Worm (Caenorhabditis elegans): ENCODE data around the gene rnh-2.

Gene rnh-2

ce11 chrII:8481731-8482253 is 35.2 kb upstream of the rnh-2 start, which contains the start of gene M05D6.5:
TSS of gene M05D6.5 (minus strand) at chrII:8482203.
- TF ChIP-seq pes-1 (GFP tag; IDR thresholded peaks at IDR 0.05) (no peak), flt-1 (GFP tag; IDR thresholded peaks at IDR 0.05) (no peak), aly-1 (tag; optimal IDR thresholded peaks at IDR 0.05) (no peak)

- TF ChIP-seq ceh-36 (tag; optimal IDR thresholded peaks at IDR 0.05) (no peak), ets-7 (tag; optimal IDR thresholded peaks at IDR 0.05) (no peak), tbx-11 (GFP tag; IDR thresholded peaks at IDR 0.05) (no peak), aly-1 (tag; optimal IDR thresholded peaks at IDR 0.05) (no peak)
Measured at ce11 chrII:8483124-8483792, 33.7 kb upstream of the rnh-2 start.

ce11 chrII:8483793-8484186 is 33.2 kb upstream of the rnh-2 start, which contains the start of gene taap-1:
TSS of gene taap-1 (minus strand) at chrII:8483871.
- TF ChIP-seq ets-7 (tag; optimal IDR thresholded peaks at IDR 0.05) (no peak), sea-1 (GFP tag; conservative IDR thresholded peaks at IDR 0.05) (no peak)

ce11 chrII:8484546-8484945 is 32.4 kb upstream of the rnh-2 start:
- TF ChIP-seq sea-1 (GFP tag; conservative IDR thresholded peaks at IDR 0.05), result no peak
- no peak for TF ChIP-seq tra-4 (tag; optimal IDR thresholded peaks at IDR 0.05)
- TF ChIP-seq scrt-1 (GFP tag; IDR thresholded peaks at IDR 0.05), result no peak
- no peak for TF ChIP-seq hmg-4 (GFP tag; optimal IDR thresholded peaks at IDR 0.05)
- TF ChIP-seq flt-1 (GFP tag; IDR thresholded peaks at IDR 0.05), result no peak
- no peak for TF ChIP-seq hmbx-1 (tag; optimal IDR thresholded peaks at IDR 0.05)
- TF ChIP-seq B0310.2 (tag; optimal IDR thresholded peaks at IDR 0.05), result no peak

- TF ChIP-seq tbx-11 (GFP tag; IDR thresholded peaks at IDR 0.05) (no peak), scrt-1 (GFP tag; IDR thresholded peaks at IDR 0.05) (no peak), B0310.2 (tag; optimal IDR thresholded peaks at IDR 0.05) (no peak), ceh-36 (tag; optimal IDR thresholded peaks at IDR 0.05) (no peak), tra-4 (tag; optimal IDR thresholded peaks at IDR 0.05) (no peak), flt-1 (GFP tag; IDR thresholded peaks at IDR 0.05) (no peak), hmbx-1 (tag; optimal IDR thresholded peaks at IDR 0.05) (no peak)
Measured at ce11 chrII:8485603-8486002, 31.3 kb upstream of the rnh-2 start, which contains the start of gene gbh-2. TSS of gene gbh-2 (plus strand) at chrII:8485879.

- no peak for TF ChIP-seq flt-1 (GFP tag; IDR thresholded peaks at IDR 0.05)
- no peak for TF ChIP-seq tra-4 (tag; optimal IDR thresholded peaks at IDR 0.05)
- TF ChIP-seq sea-1 (GFP tag; conservative IDR thresholded peaks at IDR 0.05), result no peak
- no peak for TF ChIP-seq tbx-37 (GFP tag; conservative IDR thresholded peaks at IDR 0.05)
- TF ChIP-seq ama-1 (optimal IDR thresholded peaks at IDR 0.05), result no peak
- TF ChIP-seq hnd-1 (tag; optimal IDR thresholded peaks at IDR 0.05), result no peak
- no peak for TF ChIP-seq ets-7 (tag; optimal IDR thresholded peaks at IDR 0.05)
- TF ChIP-seq F13C5.2 (tag; optimal IDR thresholded peaks at IDR 0.05), result no peak
- no peak for TF ChIP-seq hmbx-1 (tag; optimal IDR thresholded peaks at IDR 0.05)
- no peak for TF ChIP-seq B0310.2 (tag; optimal IDR thresholded peaks at IDR 0.05)
- TF ChIP-seq tbx-11 (GFP tag; IDR thresholded peaks at IDR 0.05), result no peak
- no peak for TF ChIP-seq hmg-4 (GFP tag; optimal IDR thresholded peaks at IDR 0.05)
- TF ChIP-seq scrt-1 (GFP tag; IDR thresholded peaks at IDR 0.05), result no peak
- no peak for TF ChIP-seq ceh-36 (tag; optimal IDR thresholded peaks at IDR 0.05)
Measured at ce11 chrII:8488123-8488522, 28.8 kb upstream of the rnh-2 start.

- no peak for TF ChIP-seq aly-1 (tag; optimal IDR thresholded peaks at IDR 0.05)
- no peak for TF ChIP-seq tbx-37 (GFP tag; conservative IDR thresholded peaks at IDR 0.05)
- TF ChIP-seq ets-7 (tag; optimal IDR thresholded peaks at IDR 0.05), result no peak
- TF ChIP-seq ama-1 (optimal IDR thresholded peaks at IDR 0.05), result no peak
- TF ChIP-seq B0310.2 (tag; optimal IDR thresholded peaks at IDR 0.05), result no peak
- TF ChIP-seq F13C5.2 (tag; optimal IDR thresholded peaks at IDR 0.05), result no peak
- no peak for TF ChIP-seq flt-1 (GFP tag; IDR thresholded peaks at IDR 0.05)
- no peak for TF ChIP-seq scrt-1 (GFP tag; IDR thresholded peaks at IDR 0.05)
- TF ChIP-seq tra-4 (tag; optimal IDR thresholded peaks at IDR 0.05), result no peak
- TF ChIP-seq hnd-1 (tag; optimal IDR thresholded peaks at IDR 0.05), result no peak
- TF ChIP-seq sea-1 (GFP tag; conservative IDR thresholded peaks at IDR 0.05), result no peak
Measured at ce11 chrII:8494228-8494717, 22.7 kb upstream of the rnh-2 start, which contains the start of gene M05D6.9. TSS of gene M05D6.9 (plus strand) at chrII:8494278.

ce11 chrII:8496184-8496583 is 20.8 kb upstream of the rnh-2 start:
- TF ChIP-seq sea-1 (GFP tag; conservative IDR thresholded peaks at IDR 0.05), result no peak
- no peak for TF ChIP-seq F13C5.2 (tag; optimal IDR thresholded peaks at IDR 0.05)
- TF ChIP-seq ceh-13 (GFP tag; optimal IDR thresholded peaks at IDR 0.05), result no peak
- TF ChIP-seq ceh-36 (tag; optimal IDR thresholded peaks at IDR 0.05), result no peak
- no peak for TF ChIP-seq scrt-1 (GFP tag; IDR thresholded peaks at IDR 0.05)
- no peak for TF ChIP-seq tra-4 (tag; optimal IDR thresholded peaks at IDR 0.05)
- TF ChIP-seq ets-7 (tag; optimal IDR thresholded peaks at IDR 0.05), result no peak
- no peak for TF ChIP-seq hmbx-1 (tag; optimal IDR thresholded peaks at IDR 0.05)
- TF ChIP-seq flt-1 (GFP tag; IDR thresholded peaks at IDR 0.05), result no peak
- no peak for TF ChIP-seq pes-1 (GFP tag; IDR thresholded peaks at IDR 0.05)

ce11 chrII:8498173-8498572 is 18.8 kb upstream of the rnh-2 start:
- TF ChIP-seq sea-1 (GFP tag; conservative IDR thresholded peaks at IDR 0.05) (no peak), ceh-36 (tag; optimal IDR thresholded peaks at IDR 0.05) (no peak), ets-7 (tag; optimal IDR thresholded peaks at IDR 0.05) (no peak), F13C5.2 (tag; optimal IDR thresholded peaks at IDR 0.05) (no peak), scrt-1 (GFP tag; IDR thresholded peaks at IDR 0.05) (no peak), ceh-13 (GFP tag; optimal IDR thresholded peaks at IDR 0.05) (no peak), hmbx-1 (tag; optimal IDR thresholded peaks at IDR 0.05) (no peak), aly-1 (tag; optimal IDR thresholded peaks at IDR 0.05) (no peak), ama-1 (optimal IDR thresholded peaks at IDR 0.05) (no peak), hmg-4 (GFP tag; optimal IDR thresholded peaks at IDR 0.05) (no peak), tbx-11 (GFP tag; IDR thresholded peaks at IDR 0.05) (no peak), flt-1 (GFP tag; IDR thresholded peaks at IDR 0.05) (no peak), tbx-37 (GFP tag; conservative IDR thresholded peaks at IDR 0.05) (no peak), pes-1 (GFP tag; IDR thresholded peaks at IDR 0.05) (no peak), tra-4 (tag; optimal IDR thresholded peaks at IDR 0.05) (no peak), hnd-1 (tag; optimal IDR thresholded peaks at IDR 0.05) (no peak)

Data from whole organism, early embryonic.